Worm (Caenorhabditis elegans) whole organism, L1 larva: ENCODE data around the gene T22D1.3.

Experiments
- C04F5.9 ChIP-seq: sonication (generic microtip); optimal IDR thresholded peaks from 2 replicates; lab custom pipeline; 2016; ENCODE audit warnings: missing genetic modification characterization, missing compliant biosample characterization
- aha-1 ChIP-seq: fragments of 150-350 bp; optimal IDR thresholded peaks from 2 replicates; lab custom pipeline; 2014; ENCODE audit warnings: missing biosample characterization, missing genetic modification characterization
- alr-1 ChIP-seq: fragments of 200-800 bp; sonication (Bioruptor generic); optimal IDR thresholded peaks from 2 replicates; lab custom pipeline; 2018; ENCODE audit warnings: borderline replicate concordance, mild to moderate bottlenecking, missing genetic modification characterization, missing compliant biosample characterization
- ceh-63 ChIP-seq: fragments of 200-800 bp; sonication (Bioruptor generic); optimal IDR thresholded peaks from 2 replicates; lab custom pipeline; 2018; ENCODE audit warnings: mild to moderate bottlenecking, missing genetic modification characterization, missing compliant biosample characterization
- ceh-8 ChIP-seq: fragments of 200-800 bp; sonication (Bioruptor generic); optimal IDR thresholded peaks from 2 replicates; lab custom pipeline; 2018; ENCODE audit warnings: mild to moderate bottlenecking, missing genetic modification characterization, moderate library complexity, missing compliant biosample characterization
- ceh-82 ChIP-seq, 3 experiments: fragments of 150-350 bp in 1 of 3; sonication (generic microtip) in 2 of 3; optimal IDR thresholded peaks; 2 replicates each; lab custom pipeline; 2014 to 2017; ENCODE audit warnings: missing biosample characterization in 3 of 3, missing genetic modification characterization in 3 of 3
- ceh-88 ChIP-seq: fragments of 200-800 bp; sonication (Bioruptor generic); IDR thresholded peaks from 2 replicates; pipeline ENCODE4 v1.3.6; 2022; ENCODE audit warnings: missing genetic modification characterization, missing compliant biosample characterization
- ces-1 ChIP-seq: fragments of 150-350 bp; optimal IDR thresholded peaks from 2 replicates; lab custom pipeline; 2014; ENCODE audit warnings: missing biosample characterization, missing genetic modification reagents, missing genetic modification characterization
- efl-3 ChIP-seq: fragments of 200-800 bp; sonication (Bioruptor generic); optimal IDR thresholded peaks from 2 replicates; lab custom pipeline; 2018; ENCODE audit warnings: mild to moderate bottlenecking, missing genetic modification characterization, missing compliant biosample characterization
- egl-27 ChIP-seq, 2 experiments: fragments of 150-350 bp in 1 of 2; sonication (generic microtip); optimal IDR thresholded peaks; 3 replicates each; lab custom pipeline; 2017 to 2018; ENCODE audit warnings: missing biosample characterization in 2 of 2, missing genetic modification characterization in 2 of 2, missing genetic modification reagents in 2 of 2
- elt-2 ChIP-seq: sonication (generic microtip); optimal IDR thresholded peaks from 2 replicates; lab custom pipeline; 2016; ENCODE audit warnings: missing genetic modification characterization, mild to moderate bottlenecking, inconsistent platforms, missing compliant biosample characterization, missing genetic modification reagents
- elt-3 ChIP-seq, 6 experiments: fragments of 150-350 bp in 1 of 6; sonication (generic microtip); optimal IDR thresholded peaks; 2 replicates each; lab custom pipeline; 2017 to 2018; ENCODE audit warnings: missing biosample characterization in 6 of 6, missing genetic modification characterization in 6 of 6, inconsistent platforms in 1 of 6
- fkh-10 ChIP-seq: sonication (generic microtip); optimal IDR thresholded peaks from 2 replicates; lab custom pipeline; 2017; ENCODE audit warnings: missing biosample characterization, missing genetic modification reagents, missing genetic modification characterization
- fkh-8 ChIP-seq: sonication (generic microtip); optimal IDR thresholded peaks from 2 replicates; lab custom pipeline; 2016; ENCODE audit warnings: mild to moderate bottlenecking, missing genetic modification characterization, missing compliant biosample characterization
- hpl-2 ChIP-seq: fragments of 150-350 bp; optimal IDR thresholded peaks from 2 replicates; lab custom pipeline; 2014; ENCODE audit warnings: missing biosample characterization, missing genetic modification reagents, missing genetic modification characterization
- irx-1 ChIP-seq: sonication (generic microtip); optimal IDR thresholded peaks from 2 replicates; lab custom pipeline; 2016; ENCODE audit warnings: missing genetic modification characterization, missing compliant biosample characterization
- jun-1 ChIP-seq: fragments of 150-350 bp; optimal IDR thresholded peaks from 2 replicates; lab custom pipeline; 2014; ENCODE audit warnings: missing biosample characterization, missing genetic modification reagents, missing genetic modification characterization
- lin-14 ChIP-seq: fragments of 200-800 bp; sonication (Bioruptor generic); optimal IDR thresholded peaks from 2 replicates; lab custom pipeline; 2018; ENCODE audit warnings: mild to moderate bottlenecking, missing genetic modification characterization, moderate library complexity, missing compliant biosample characterization
- lin-15B ChIP-seq: fragments of 150-350 bp; sonication (generic microtip); optimal IDR thresholded peaks from 3 replicates; lab custom pipeline; 2014; ENCODE audit warnings: missing biosample characterization, missing genetic modification characterization
- lin-35 ChIP-seq, 2 experiments: fragments of 150-350 bp; optimal IDR thresholded peaks; 2 replicates each; lab custom pipeline; 2014; ENCODE audit warnings: missing biosample characterization in 2 of 2, missing genetic modification characterization in 2 of 2, missing genetic modification reagents in 2 of 2
- lsy-2 ChIP-seq, 2 experiments: fragments of 150-350 bp; optimal IDR thresholded peaks; 2 replicates each; lab custom pipeline; 2014; ENCODE audit warnings: missing biosample characterization in 2 of 2, missing genetic modification characterization in 2 of 2
- mef-2 ChIP-seq: fragments of 150-350 bp; optimal IDR thresholded peaks from 2 replicates; lab custom pipeline; 2014; ENCODE audit warnings: missing biosample characterization, missing genetic modification characterization
- nhr-19 ChIP-seq: fragments of 200-800 bp; sonication (Bioruptor generic); conservative IDR thresholded peaks from 2 replicates; pipeline ENCODE4 v1.3.6; 2022; ENCODE audit warnings: missing genetic modification characterization, missing compliant biosample characterization
- nhr-76 ChIP-seq: sonication (generic microtip); optimal IDR thresholded peaks from 2 replicates; lab custom pipeline; 2017; ENCODE audit warnings: missing biosample characterization, missing genetic modification characterization
- nhr-77 ChIP-seq: fragments of 150-350 bp; optimal IDR thresholded peaks from 2 replicates; lab custom pipeline; 2014; ENCODE audit warnings: missing biosample characterization, missing genetic modification characterization
- pag-3 ChIP-seq: sonication (generic microtip); optimal IDR thresholded peaks from 2 replicates; lab custom pipeline; 2017; ENCODE audit warnings: missing genetic modification characterization, mild to moderate bottlenecking, missing compliant biosample characterization, antibody characterized with exemption, borderline replicate concordance; ENCODE audit not compliant: insufficient read depth
- pax-3 ChIP-seq: fragments of 200-800 bp; sonication (Bioruptor generic); optimal IDR thresholded peaks from 2 replicates; lab custom pipeline; 2018; ENCODE audit warnings: mild to moderate bottlenecking, missing genetic modification characterization, moderate library complexity, missing compliant biosample characterization
- pqm-1 ChIP-seq: sonication (generic microtip); optimal IDR thresholded peaks from 3 replicates; lab custom pipeline; 2017; ENCODE audit warnings: missing biosample characterization, missing genetic modification characterization
- sox-4 ChIP-seq: sonication (generic microtip); optimal IDR thresholded peaks from 2 replicates; lab custom pipeline; 2016; ENCODE audit warnings: missing genetic modification characterization, missing compliant biosample characterization
- tbx-2 ChIP-seq: sonication (generic microtip); optimal IDR thresholded peaks from 2 replicates; lab custom pipeline; 2016; ENCODE audit warnings: missing genetic modification characterization, missing compliant biosample characterization
- vab-15 ChIP-seq: sonication (generic microtip); optimal IDR thresholded peaks from 2 replicates; lab custom pipeline; 2017; ENCODE audit warnings: missing genotype, mild to moderate bottlenecking, missing genetic modification characterization, missing compliant biosample characterization
- xbp-1 ChIP-seq: sonication (generic microtip); optimal IDR thresholded peaks from 2 replicates; lab custom pipeline; 2016; ENCODE audit warnings: missing genetic modification characterization, missing compliant biosample characterization
- zag-1 ChIP-seq: fragments of 150-350 bp; optimal IDR thresholded peaks from 2 replicates; lab custom pipeline; 2014; ENCODE audit warnings: missing biosample characterization, missing genetic modification characterization
- ztf-4 ChIP-seq: fragments of 150-350 bp; optimal IDR thresholded peaks from 2 replicates; lab custom pipeline; 2014; ENCODE audit warnings: missing biosample characterization, missing genetic modification characterization

T22D1.3 gene

DNA sequence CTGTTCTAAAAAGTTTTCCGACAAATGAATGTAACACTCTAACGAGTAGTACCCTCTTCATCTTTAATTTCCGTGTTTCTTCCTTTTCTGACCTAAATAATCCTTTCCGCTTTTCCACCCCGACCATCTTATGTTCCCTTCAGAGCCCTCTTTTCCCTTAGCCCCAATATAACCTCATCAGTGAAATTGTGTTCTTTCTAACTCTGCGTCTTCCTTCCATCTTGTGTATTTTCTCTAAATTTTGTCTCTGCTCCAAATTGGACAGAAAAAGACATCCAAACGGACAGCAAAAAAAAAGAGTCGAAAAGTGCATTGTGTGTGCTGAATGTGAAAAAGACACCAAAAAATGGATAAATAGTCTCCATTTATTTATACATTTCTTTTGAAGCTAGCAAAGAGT lies 46.1 kb downstream of the T22D1.3 start:
- TF ChIP-seq ces-1 (GFP tag; lab: Kevin White, UChicago) (peak; percentile 4), lsy-2 (tag; optimal IDR thresholded peaks at IDR 0.05; lab: Kevin White, UChicago) (peak in 1 of 2 experiments; percentile 17), fkh-8 (tag; lab: Kevin White, UChicago) (no peak), lin-14 (peak; percentile 78), irx-1 (tag; lab: Kevin White, UChicago) (no peak), fkh-10 (GFP tag; lab: Kevin White, UChicago) (peak; percentile 29), zag-1 (peak; percentile 37), ceh-82 (tag; optimal IDR thresholded peaks at IDR 0.05; lab: Kevin White, UChicago) (peak in 1 of 3 experiments; percentile 16)
- TF ChIP-seq, all 84 proteins: peak for 6

DNA sequence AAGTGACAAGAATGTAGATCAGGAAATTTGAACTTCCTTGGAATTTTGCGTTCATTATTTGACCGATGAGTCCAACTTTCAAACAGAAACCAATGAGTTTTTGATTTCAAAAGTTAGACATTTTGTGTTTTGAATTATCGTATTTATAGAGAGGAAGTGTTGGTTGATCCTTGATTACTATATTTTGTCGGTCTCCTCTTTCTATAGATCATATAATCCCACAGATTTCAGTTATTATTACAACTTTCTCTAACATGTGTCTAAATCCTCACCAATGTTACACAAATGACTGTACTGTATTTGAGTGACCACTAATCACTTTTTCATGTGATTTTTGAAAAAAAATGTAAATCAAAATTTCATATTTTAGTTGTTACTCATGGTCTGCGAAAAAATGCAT lies 51.2 kb downstream of the T22D1.3 start, which contains the start of gene B0478.3:
B0478.3 (minus strand) TSS at position 101 of the 400 bp plus-strand sequence.
- TF ChIP-seq pag-3 (tag; lab: Kevin White, UChicago) (no peak), tbx-2 (no peak), jun-1 (tag; lab: Kevin White, UChicago) (no peak), nhr-77 (tag; lab: Kevin White, UChicago) (no peak), alr-1 (tag; lab: Kevin White, UChicago) (no peak), lin-35 (GFP tag; optimal IDR thresholded peaks at IDR 0.05; lab: Kevin White, UChicago) (no peak), nhr-19 (no peak), ceh-63 (no peak), mef-2 (tag; lab: Kevin White, UChicago) (no peak), lin-15B (tag; lab: Kevin White, UChicago) (no peak), C04F5.9 (tag; lab: Kevin White, UChicago) (no peak), elt-3 (tag; optimal IDR thresholded peaks at IDR 0.05; lab: Kevin White, UChicago) (no peak), ceh-88 (GFP tag; lab: Robert Waterston, UW) (no peak), pax-3 (tag; lab: Kevin White, UChicago) (no peak), elt-2 (tag; lab: Kevin White, UChicago) (no peak), egl-27 (tag; optimal IDR thresholded peaks at IDR 0.05; lab: Kevin White, UChicago) (no peak), nhr-76 (no peak), ceh-8 (GFP tag; lab: Kevin White, UChicago) (no peak)

DNA sequence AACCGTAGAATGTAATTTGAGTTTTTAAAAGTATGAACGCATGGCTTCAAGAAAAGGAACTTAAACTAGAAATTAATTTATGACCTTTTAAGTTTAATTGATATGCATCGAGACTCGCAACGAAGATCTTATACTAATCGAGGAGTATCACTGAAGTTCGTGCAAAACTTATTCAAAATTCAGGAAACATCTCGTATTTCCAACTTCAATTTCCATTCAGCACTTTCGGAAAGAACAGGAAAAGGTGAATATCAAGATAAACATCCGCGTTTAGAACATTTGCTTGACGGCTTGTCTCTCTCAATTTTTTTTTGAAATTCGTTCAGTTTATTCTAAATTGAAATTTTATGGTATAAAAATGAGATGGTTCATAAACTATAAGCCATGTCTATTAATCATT lies 51.9 kb downstream of the T22D1.3 start, which contains the start of gene ZK381.2:
ZK381.2 (plus strand) TSS at position 301 of the 400 bp plus-strand sequence.
- TF ChIP-seq alr-1 (tag; lab: Kevin White, UChicago) (no peak), sox-4 (tag; lab: Kevin White, UChicago) (no peak), pax-3 (tag; lab: Kevin White, UChicago) (no peak), vab-15 (tag; lab: Kevin White, UChicago) (no peak), hpl-2 (GFP tag; lab: Kevin White, UChicago) (no peak), aha-1 (no peak), ceh-8 (GFP tag; lab: Kevin White, UChicago) (no peak), pqm-1 (tag; lab: Kevin White, UChicago) (no peak), elt-3 (tag; optimal IDR thresholded peaks at IDR 0.05; lab: Kevin White, UChicago) (no peak), xbp-1 (tag; lab: Kevin White, UChicago) (no peak), fkh-8 (tag; lab: Kevin White, UChicago) (no peak), lsy-2 (tag; optimal IDR thresholded peaks at IDR 0.05; lab: Kevin White, UChicago) (no peak), efl-3 (no peak), elt-2 (tag; lab: Kevin White, UChicago) (no peak), ztf-4 (tag; lab: Kevin White, UChicago) (no peak)
- TF ChIP-seq, all 84 proteins: peak for 0
